Worm (Caenorhabditis elegans): ENCODE results near the gene F46H5.7.

The F46H5.7 gene

ce11 chrX:7284724-7285184 is 42.0 kb upstream of the F46H5.7 start (continued):
- TF ChIP-seq nhr-237 (tag; optimal IDR thresholded peaks at IDR 0.05), result no peak
- TF ChIP-seq egl-27 (tag; optimal IDR thresholded peaks at IDR 0.05), result peak; percentile 62
- no peak for TF ChIP-seq ztf-4 (tag; optimal IDR thresholded peaks at IDR 0.05)
- peak in 1 of 2 experiments; percentile 23 for TF ChIP-seq mdl-1 (tag; optimal IDR thresholded peaks at IDR 0.05)
- TF ChIP-seq snpc-4 (tag; optimal IDR thresholded peaks at IDR 0.05), result peak; percentile 13
- TF ChIP-seq lin-11 (tag; optimal IDR thresholded peaks at IDR 0.05), result no peak
- no peak for TF ChIP-seq dmd-4 (tag; optimal IDR thresholded peaks at IDR 0.05)
- no peak for TF ChIP-seq skn-1 (tag; optimal IDR thresholded peaks at IDR 0.05)
- no peak for TF ChIP-seq ZK546.5 (tag; optimal IDR thresholded peaks at IDR 0.05)

ce11 chrX:7283136-7283535 is 40.4 kb upstream of the F46H5.7 start:
- TF ChIP-seq aly-2 (tag; optimal IDR thresholded peaks at IDR 0.05) (no peak), nhr-77 (tag; optimal IDR thresholded peaks at IDR 0.05) (no peak)

- no peak for TF ChIP-seq peb-1 (tag; optimal IDR thresholded peaks at IDR 0.05)
- TF ChIP-seq lin-11 (tag; optimal IDR thresholded peaks at IDR 0.05), result peak; percentile 12
- TF ChIP-seq C34F6.9 (tag; optimal IDR thresholded peaks at IDR 0.05), result peak; percentile 30
- TF ChIP-seq alr-1 (tag; optimal IDR thresholded peaks at IDR 0.05), result no peak
Observed at ce11 chrX:7281347-7281746, 38.6 kb upstream of the F46H5.7 start.

ce11 chrX:7279671-7280389 is 37.0 kb upstream of the F46H5.7 start, which contains the start of gene unc-10:
TSS of gene unc-10 (minus strand) at chrX:7280322.
- TF ChIP-seq ZK546.5 (tag; optimal IDR thresholded peaks at IDR 0.05) (no peak), mdl-1 (tag; optimal IDR thresholded peaks at IDR 0.05) (no peak), snpc-4 (tag; optimal IDR thresholded peaks at IDR 0.05) (no peak), nhr-23 (tag; optimal IDR thresholded peaks at IDR 0.05) (no peak), sma-9 (GFP tag; optimal IDR thresholded peaks at IDR 0.05) (no peak), sma-9 (tag; optimal IDR thresholded peaks at IDR 0.05) (no peak), R02D3.7 (tag; optimal IDR thresholded peaks at IDR 0.05) (no peak), nhr-129 (tag; optimal IDR thresholded peaks at IDR 0.05) (no peak), peb-1 (tag; optimal IDR thresholded peaks at IDR 0.05) (no peak), dmd-4 (tag; optimal IDR thresholded peaks at IDR 0.05) (no peak), ceh-82 (tag; optimal IDR thresholded peaks at IDR 0.05) (no peak), ztf-11 (tag; optimal IDR thresholded peaks at IDR 0.05) (no peak), ztf-1 (GFP tag; conservative IDR thresholded peaks at IDR 0.05) (no peak), sem-4 (tag; optimal IDR thresholded peaks at IDR 0.05) (no peak), mbf-1 (tag; optimal IDR thresholded peaks at IDR 0.05) (no peak), ama-1 (optimal IDR thresholded peaks at IDR 0.05) (no peak)

ce11 chrX:7278095-7278494 is 35.3 kb upstream of the F46H5.7 start:
- TF ChIP-seq nhr-25 (tag; optimal IDR thresholded peaks at IDR 0.05) (no peak), sma-3 (GFP tag; optimal IDR thresholded peaks at IDR 0.05) (no peak)

ce11 chrX:7271968-7272367 is 29.2 kb upstream of the F46H5.7 start, which contains the start of gene F46H5.11:
TSS of gene F46H5.11 (minus strand) at chrX:7272068.
- TF ChIP-seq mbf-1 (tag; optimal IDR thresholded peaks at IDR 0.05) (no peak), nhr-237 (tag; optimal IDR thresholded peaks at IDR 0.05) (no peak), elt-3 (tag; optimal IDR thresholded peaks at IDR 0.05) (no peak), elt-1 (tag; optimal IDR thresholded peaks at IDR 0.05) (no peak), ztf-1 (GFP tag; conservative IDR thresholded peaks at IDR 0.05) (no peak), lin-11 (tag; optimal IDR thresholded peaks at IDR 0.05) (no peak), peb-1 (tag; optimal IDR thresholded peaks at IDR 0.05) (no peak), ztf-11 (tag; optimal IDR thresholded peaks at IDR 0.05) (no peak)

- no peak for TF ChIP-seq alr-1 (tag; optimal IDR thresholded peaks at IDR 0.05)
- TF ChIP-seq elt-3 (tag; optimal IDR thresholded peaks at IDR 0.05), result no peak
- no peak for TF ChIP-seq nhr-11 (tag; optimal IDR thresholded peaks at IDR 0.05)
- TF ChIP-seq mdl-1 (tag; optimal IDR thresholded peaks at IDR 0.05), result no peak
- no peak for TF ChIP-seq blmp-1 (tag; optimal IDR thresholded peaks at IDR 0.05; ENCODE audit: insufficient read depth)
- no peak for TF ChIP-seq ZK546.5 (tag; optimal IDR thresholded peaks at IDR 0.05)
- TF ChIP-seq dmd-4 (tag; optimal IDR thresholded peaks at IDR 0.05), result no peak
- no peak for TF ChIP-seq nhr-10 (tag; optimal IDR thresholded peaks at IDR 0.05)
- TF ChIP-seq lin-13 (GFP tag; optimal IDR thresholded peaks at IDR 0.05), result no peak
- TF ChIP-seq crh-2 (tag; optimal IDR thresholded peaks at IDR 0.05), result no peak
- TF ChIP-seq C34F6.9 (tag; optimal IDR thresholded peaks at IDR 0.05), result no peak
- TF ChIP-seq unc-62 (GFP tag; optimal IDR thresholded peaks at IDR 0.05), result no peak
Observed at ce11 chrX:7269379-7269778, 26.6 kb upstream of the F46H5.7 start, which contains the start of gene grd-7. TSS of gene grd-7 (minus strand) at chrX:7269479.

All from whole organism, L2 larva.